Fruit fly (Drosophila melanogaster): ENCODE measurements around the gene Or71a.

The Or71a gene

dm6 chr3L:15034061-15034713 lies 44.1 kb downstream of the Or71a start (continued):
- TF ChIP-seq Awh (GFP tag; IDR thresholded peaks at IDR 0.05) (no peak), cas (GFP tag; IDR thresholded peaks at IDR 0.05) (no peak), D19A (tag; optimal IDR thresholded peaks at IDR 0.05) (peak; percentile 32), Sox102F (GFP tag; optimal IDR thresholded peaks at IDR 0.05) (peak; percentile 38), scrt (GFP tag; optimal IDR thresholded peaks at IDR 0.05) (peak; percentile 84), NfI (GFP tag; optimal IDR thresholded peaks at IDR 0.05) (peak; percentile 36), HHEX (GFP tag; optimal IDR thresholded peaks at IDR 0.05) (no peak), sisA (GFP tag; IDR thresholded peaks at IDR 0.05) (no peak), CG11456 (GFP tag; IDR thresholded peaks at IDR 0.05) (peak; percentile 32; the same call in 1 of the 3 replicates), fd96Cb (tag; optimal IDR thresholded peaks at IDR 0.05) (peak; percentile 6), CG30403 (GFP tag; optimal IDR thresholded peaks at IDR 0.05) (peak; percentile 29), BEAF-32 (GFP tag; optimal IDR thresholded peaks at IDR 0.05) (no peak), ftz-f1 (GFP tag; optimal IDR thresholded peaks at IDR 0.05) (no peak), Dad (GFP tag; optimal IDR thresholded peaks at IDR 0.05) (no peak), Deaf1 (tag; optimal IDR thresholded peaks at IDR 0.05) (peak; percentile 64), Hr51 (GFP tag; optimal IDR thresholded peaks at IDR 0.05) (peak in 1 of 2 experiments; percentile 58), CG31365 (tag; optimal IDR thresholded peaks at IDR 0.05) (no peak), Sry-β (GFP tag; optimal IDR thresholded peaks at IDR 0.05) (no peak), CG17385 (GFP tag; optimal IDR thresholded peaks at IDR 0.05) (peak; percentile 38), CG6689 (GFP tag; IDR thresholded peaks at IDR 0.05) (no peak), dysf (GFP tag; IDR thresholded peaks at IDR 0.05) (0 out of 3 replicates have a peak, but pooled peaks have one; percentile 27), fd64A (GFP tag; optimal IDR thresholded peaks at IDR 0.05) (no peak), CoRest (tag; optimal IDR thresholded peaks at IDR 0.05) (peak; percentile 53), ewg (GFP tag; optimal IDR thresholded peaks at IDR 0.05) (no peak), Fer2 (tag; optimal IDR thresholded peaks at IDR 0.05) (peak; percentile 6), unc-4 (GFP tag; IDR thresholded peaks at IDR 0.05; ENCODE audit: partially characterized antibody) (no peak), CG3995 (GFP tag; optimal IDR thresholded peaks at IDR 0.05) (no peak), Hmr (GFP tag; optimal IDR thresholded peaks at IDR 0.05) (peak; percentile 64), Hand (GFP tag; optimal IDR thresholded peaks at IDR 0.05) (peak; percentile 73), pan (optimal IDR thresholded peaks at IDR 0.05) (no peak), pan (GFP tag; optimal IDR thresholded peaks at IDR 0.05 in 1 of 2, IDR thresholded peaks at IDR 0.05 in 1 of 2) (no peak), CG34376 (GFP tag; optimal IDR thresholded peaks at IDR 0.05) (peak; percentile 27), CG10543 (GFP tag; optimal IDR thresholded peaks at IDR 0.05) (peak; percentile 58), CG13624 (GFP tag; optimal IDR thresholded peaks at IDR 0.05) (no peak), gcm (GFP tag; optimal IDR thresholded peaks at IDR 0.05) (peak; percentile 3), run (tag; optimal IDR thresholded peaks at IDR 0.05) (no peak), Fer1 (GFP tag; optimal IDR thresholded peaks at IDR 0.05) (peak; percentile 67), Nf-YC (tag; optimal IDR thresholded peaks at IDR 0.05) (peak; percentile 30), phol (tag; optimal IDR thresholded peaks at IDR 0.05) (peak; percentile 40), CG14710 (tag; optimal IDR thresholded peaks at IDR 0.05) (no peak), luna (GFP tag; optimal IDR thresholded peaks at IDR 0.05) (no peak), CG10431 (GFP tag; optimal IDR thresholded peaks at IDR 0.05) (no peak), CG15269 (tag; optimal IDR thresholded peaks at IDR 0.05) (peak; percentile 49), caup (GFP tag; optimal IDR thresholded peaks at IDR 0.05; ENCODE audit: severe bottlenecking) (peak; percentile 48), CG31224 (GFP tag; IDR thresholded peaks at IDR 0.05) (no peak), CG12219 (GFP tag; optimal IDR thresholded peaks at IDR 0.05) (no peak), CG10267 (tag; optimal IDR thresholded peaks at IDR 0.05) (peak; percentile 44)
